Worm (Caenorhabditis elegans) whole organism, L3 larva: ENCODE measurements around the gene Y60A3A.8.

ENCODE experiments used
- ZK546.5 ChIP-seq: sonication (generic microtip); optimal IDR thresholded peaks from 2 replicates; lab custom pipeline; 2017; ENCODE audit warnings: missing biosample characterization, missing genetic modification characterization
- ama-1 ChIP-seq: fragments of 150-350 bp; optimal IDR thresholded peaks from 2 replicates; lab custom pipeline; 2018
- daf-12 ChIP-seq: fragments of 150-350 bp; optimal IDR thresholded peaks from 2 replicates; lab custom pipeline; 2014; ENCODE audit warnings: missing biosample characterization, missing genetic modification reagents, missing genetic modification characterization
- elt-1 ChIP-seq: fragments of 150-350 bp; optimal IDR thresholded peaks from 2 replicates; lab custom pipeline; 2014; ENCODE audit warnings: missing biosample characterization, missing genetic modification characterization
- eor-1 ChIP-seq, 2 experiments: fragments of 150-350 bp; optimal IDR thresholded peaks; 2 replicates each; lab custom pipeline; 2014 to 2018; ENCODE audit warnings: missing biosample characterization in 2 of 2, missing genetic modification characterization in 2 of 2
- fkh-10 ChIP-seq: sonication (generic microtip); optimal IDR thresholded peaks from 2 replicates; lab custom pipeline; 2017; ENCODE audit warnings: missing biosample characterization, missing genetic modification reagents, missing genetic modification characterization
- fkh-2 ChIP-seq: fragments of 150-350 bp; optimal IDR thresholded peaks from 2 replicates; lab custom pipeline; 2014; ENCODE audit warnings: missing biosample characterization, missing genetic modification reagents, missing genetic modification characterization
- hmg-11 ChIP-seq: sonication (generic microtip); optimal IDR thresholded peaks from 2 replicates; lab custom pipeline; 2016; ENCODE audit warnings: missing genetic modification characterization, missing compliant biosample characterization
- lin-39 ChIP-seq: fragments of 150-350 bp; optimal IDR thresholded peaks from 2 replicates; lab custom pipeline; 2018; ENCODE audit warnings: missing biosample characterization, missing genetic modification reagents, missing genetic modification characterization
- mdl-1 ChIP-seq: fragments of 150-350 bp; optimal IDR thresholded peaks from 2 replicates; lab custom pipeline; 2014; ENCODE audit warnings: missing biosample characterization, missing genetic modification characterization
- nhr-76 ChIP-seq: fragments of 150-350 bp; sonication (generic microtip); optimal IDR thresholded peaks from 5 replicates; lab custom pipeline; 2014; ENCODE audit warnings: missing biosample characterization, missing genetic modification characterization
- unc-62 ChIP-seq: fragments of 150-350 bp; sonication (generic microtip); optimal IDR thresholded peaks from 4 replicates; lab custom pipeline; 2014; ENCODE audit warnings: missing biosample characterization, missing genetic modification reagents, missing genetic modification characterization
- ztf-11 ChIP-seq: fragments of 150-350 bp; optimal IDR thresholded peaks from 2 replicates; lab custom pipeline; 2014; ENCODE audit warnings: missing biosample characterization, missing genetic modification characterization

DNA sequence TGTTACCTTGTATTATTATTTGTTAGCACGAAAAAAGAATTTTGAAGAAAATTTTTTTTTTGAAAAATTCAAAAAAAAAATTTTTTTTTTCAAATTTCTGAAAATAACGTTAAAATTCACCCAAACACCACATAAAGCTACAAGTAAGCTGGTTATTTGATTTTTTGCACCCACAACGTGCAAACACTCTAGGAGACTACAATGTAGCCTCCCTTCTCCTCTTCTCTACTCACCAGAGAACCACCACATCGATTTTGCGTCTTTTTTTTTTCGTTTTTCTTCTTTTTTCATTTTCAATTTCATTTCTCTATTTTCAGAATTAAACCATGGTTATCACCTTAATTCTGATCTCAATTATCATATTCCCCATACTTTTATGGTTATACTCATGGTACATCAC is 5.4 kb downstream of the Y60A3A.8 start, which contains the start of gene abhd-3.1:
- TF ChIP-seq elt-1 (tag; lab: Kevin White, UChicago) (no peak), unc-62 (GFP tag; lab: Kevin White, UChicago) (no peak), ztf-11 (tag; lab: Kevin White, UChicago) (no peak), daf-12 (tag; lab: Kevin White, UChicago) (no peak), ZK546.5 (tag; lab: Kevin White, UChicago) (no peak), fkh-2 (no peak), fkh-10 (no peak), hmg-11 (tag; lab: Kevin White, UChicago) (peak; percentile 23), nhr-76 (tag; lab: Kevin White, UChicago) (no peak), ama-1 (no peak), eor-1 (tag; optimal IDR thresholded peaks at IDR 0.05; lab: Kevin White, UChicago) (no peak), lin-39 (tag; lab: Kevin White, UChicago) (no peak), mdl-1 (no peak)
